Fruit fly (Drosophila melanogaster) whole organism, pupa: ENCODE measurements around the gene Cdc5.

Experiments used
- CG12605 ChIP-seq: fragments of 200-800 bp; sonication (Bioruptor generic); IDR thresholded peaks from 2 replicates; pipeline ENCODE4 v1.3.6; 2022; ENCODE audit warnings: missing biosample characterization, missing genetic modification characterization
- CG13204 ChIP-seq: fragments of 200-800 bp; sonication (Bioruptor generic); optimal IDR thresholded peaks from 2 replicates; lab custom pipeline; 2018; ENCODE audit warnings: missing biosample characterization, mild to moderate bottlenecking, missing genetic modification characterization, moderate library complexity
- CG15710 ChIP-seq: fragments of 200-800 bp; sonication (Bioruptor generic); optimal IDR thresholded peaks from 2 replicates; lab custom pipeline; 2018; ENCODE audit warnings: missing biosample characterization, mild to moderate bottlenecking, missing genetic modification characterization, moderate library complexity
- CG17806 ChIP-seq: fragments of 200-800 bp; sonication (Bioruptor generic); optimal IDR thresholded peaks from 2 replicates; lab custom pipeline; 2018; ENCODE audit warnings: missing biosample characterization, mild to moderate bottlenecking, missing genetic modification characterization, moderate library complexity
- CG8159 ChIP-seq: fragments of 200-800 bp; sonication (Bioruptor generic); optimal IDR thresholded peaks from 3 replicates; lab custom pipeline; 2018; ENCODE audit warnings: missing biosample characterization, mild to moderate bottlenecking, missing genetic modification characterization, moderate library complexity
- CG8301 ChIP-seq: fragments of 200-800 bp; sonication (Bioruptor generic); optimal IDR thresholded peaks from 2 replicates; lab custom pipeline; 2018; ENCODE audit warnings: missing biosample characterization, mild to moderate bottlenecking, missing genetic modification characterization
- Pif1A ChIP-seq: fragments of 200-800 bp; sonication (Bioruptor generic); optimal IDR thresholded peaks from 3 replicates; lab custom pipeline; 2016; ENCODE audit warnings: missing biosample characterization, missing genetic modification characterization
- Snoo ChIP-seq: fragments of 200-800 bp; sonication (Bioruptor generic); optimal IDR thresholded peaks from 3 replicates; lab custom pipeline; 2017; ENCODE audit warnings: missing biosample characterization, mild to moderate bottlenecking, missing genetic modification characterization, inconsistent platforms
- fd96Ca ChIP-seq: fragments of 200-800 bp; sonication (Bioruptor generic); IDR thresholded peaks from 3 replicates; pipeline ENCODE4 v1.3.6; 2022; ENCODE audit warnings: missing biosample characterization, missing genetic modification characterization
- gl ChIP-seq: fragments of 200-800 bp; sonication (Bioruptor generic); optimal IDR thresholded peaks from 2 replicates; lab custom pipeline; 2018; ENCODE audit warnings: missing biosample characterization, mild to moderate bottlenecking, missing genetic modification characterization

DNA sequence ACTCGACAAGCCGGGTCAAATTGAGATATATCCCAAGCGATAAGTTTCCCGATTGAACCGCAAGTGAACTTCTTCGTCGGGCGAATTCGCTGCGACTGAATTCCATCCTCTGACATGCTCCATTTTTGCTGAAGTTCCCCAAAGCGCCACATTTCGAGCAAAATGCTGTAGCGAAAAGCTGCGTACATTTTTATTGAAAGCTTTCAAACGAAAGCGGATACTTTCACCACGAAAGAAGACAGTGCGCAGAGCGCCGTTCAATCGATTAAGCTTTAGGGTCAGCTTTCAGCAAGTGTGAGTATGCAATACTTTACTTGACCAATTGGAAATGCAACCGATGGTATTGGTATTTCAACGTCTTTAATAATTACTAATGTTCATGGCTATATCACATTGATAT is 18.3 kb downstream of the Cdc5 start, which contains the start of gene mthl10:
- no peak for TF ChIP-seq gl (tag; lab: Kevin White, UChicago)
- no peak for TF ChIP-seq fd96Ca (GFP tag; lab: Robert Waterston, UW)
- TF ChIP-seq CG15710 (tag; lab: Kevin White, UChicago) = no peak
- TF ChIP-seq CG8301 (tag; lab: Kevin White, UChicago) = no peak
- TF ChIP-seq Snoo (tag; lab: Kevin White, UChicago) = no peak
- no peak for TF ChIP-seq Pif1A (GFP tag; lab: Kevin White, UChicago)
- TF ChIP-seq CG13204 = no peak
- TF ChIP-seq CG8159 (tag; lab: Kevin White, UChicago) = no peak
- TF ChIP-seq CG12605 (GFP tag; lab: Robert Waterston, UW) = no peak
- no peak for TF ChIP-seq CG17806
